Worm (Caenorhabditis elegans): ENCODE data around the gene alh-2.

DNA sequence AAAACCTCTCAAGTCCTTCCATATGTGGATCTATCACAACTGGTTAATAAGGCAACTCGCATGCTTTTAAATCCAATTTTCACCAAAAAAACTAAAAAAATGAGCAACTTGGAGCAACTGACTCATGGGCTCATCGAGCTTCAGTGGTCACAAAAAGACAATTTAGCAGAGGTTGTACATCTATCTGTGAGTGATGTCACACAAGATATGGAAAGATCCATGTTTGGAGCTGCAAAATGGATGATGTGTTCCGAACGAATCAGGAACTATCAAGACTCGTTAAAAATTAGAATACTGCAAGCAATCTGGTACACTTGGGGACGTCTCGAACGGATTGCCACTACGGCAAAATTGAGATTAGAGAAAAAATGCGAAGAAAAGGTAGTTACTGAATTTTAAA, 32.4 kb upstream of the alh-2 start:
- TF ChIP-seq ztf-25 (GFP tag; IDR thresholded peaks at IDR 0.05) (no peak), Y53G8AR.9 (GFP tag; conservative IDR thresholded peaks at IDR 0.05) (no peak), die-1 (tag; optimal IDR thresholded peaks at IDR 0.05) (no peak), dpl-1 (GFP tag; optimal IDR thresholded peaks at IDR 0.05) (no peak), ama-1 (optimal IDR thresholded peaks at IDR 0.05) (no peak), ama-1 (GFP tag; optimal IDR thresholded peaks at IDR 0.05) (no peak)

All from whole organism, young adult.